Fruit fly (Drosophila melanogaster) whole organism, pupa: ENCODE results near the gene Gbs-70E.

Experiments
- CG10348 ChIP-seq: fragments of 200-800 bp; sonication (Bioruptor generic); IDR thresholded peaks from 2 replicates; pipeline ENCODE4 v1.3.6; 2022; ENCODE audit warnings: missing biosample characterization, missing genetic modification characterization
- CG12605 ChIP-seq: fragments of 200-800 bp; sonication (Bioruptor generic); IDR thresholded peaks from 2 replicates; pipeline ENCODE4 v1.3.6; 2022; ENCODE audit warnings: missing biosample characterization, missing genetic modification characterization
- CG13204 ChIP-seq: fragments of 200-800 bp; sonication (Bioruptor generic); optimal IDR thresholded peaks from 2 replicates; lab custom pipeline; 2018; ENCODE audit warnings: missing biosample characterization, mild to moderate bottlenecking, missing genetic modification characterization, moderate library complexity
- CG14655 ChIP-seq: fragments of 200-800 bp; sonication (Bioruptor generic); optimal IDR thresholded peaks from 3 replicates; lab custom pipeline; 2017; ENCODE audit warnings: mild to moderate bottlenecking, missing biosample characterization, missing genetic modification reagents, missing genetic modification characterization
- CG15710 ChIP-seq: fragments of 200-800 bp; sonication (Bioruptor generic); optimal IDR thresholded peaks from 2 replicates; lab custom pipeline; 2018; ENCODE audit warnings: missing biosample characterization, mild to moderate bottlenecking, missing genetic modification characterization, moderate library complexity
- CG17806 ChIP-seq: fragments of 200-800 bp; sonication (Bioruptor generic); optimal IDR thresholded peaks from 2 replicates; lab custom pipeline; 2018; ENCODE audit warnings: missing biosample characterization, mild to moderate bottlenecking, missing genetic modification characterization, moderate library complexity
- CG32121 ChIP-seq: fragments of 200-800 bp; sonication (Bioruptor generic); IDR thresholded peaks from 2 replicates; pipeline ENCODE4 v1.3.6; 2022; ENCODE audit warnings: missing biosample characterization, missing genetic modification characterization
- CG34367 ChIP-seq: fragments of 200-800 bp; sonication (Bioruptor generic); optimal IDR thresholded peaks from 2 replicates; lab custom pipeline; 2018; ENCODE audit warnings: missing biosample characterization, mild to moderate bottlenecking, missing genetic modification characterization
- CG4496 ChIP-seq: fragments of 200-800 bp; sonication (Bioruptor generic); IDR thresholded peaks from 3 replicates; pipeline ENCODE4 v1.3.6; 2022; ENCODE audit warnings: missing biosample characterization, missing genetic modification characterization
- CG8159 ChIP-seq: fragments of 200-800 bp; sonication (Bioruptor generic); optimal IDR thresholded peaks from 3 replicates; lab custom pipeline; 2018; ENCODE audit warnings: missing biosample characterization, mild to moderate bottlenecking, missing genetic modification characterization, moderate library complexity
- CG8301 ChIP-seq: fragments of 200-800 bp; sonication (Bioruptor generic); optimal IDR thresholded peaks from 2 replicates; lab custom pipeline; 2018; ENCODE audit warnings: missing biosample characterization, mild to moderate bottlenecking, missing genetic modification characterization
- CG9948 ChIP-seq: fragments of 200-800 bp; sonication (Bioruptor generic); optimal IDR thresholded peaks from 2 replicates; lab custom pipeline; 2018; ENCODE audit warnings: missing biosample characterization, mild to moderate bottlenecking, missing genetic modification characterization, moderate library complexity
- D1 ChIP-seq: fragments of 200-800 bp; sonication (Bioruptor generic); optimal IDR thresholded peaks from 2 replicates; lab custom pipeline; 2018; ENCODE audit warnings: missing biosample characterization, mild to moderate bottlenecking, missing genetic modification characterization, moderate library complexity
- EcR ChIP-seq: fragments of 200-800 bp; sonication (Bioruptor generic); optimal IDR thresholded peaks from 3 replicates; lab custom pipeline; 2019; ENCODE audit warnings: missing biosample characterization, missing genetic modification characterization, mild to moderate bottlenecking, moderate library complexity, missing genetic modification reagents
- Ets98B ChIP-seq: fragments of 200-800 bp; sonication (Bioruptor generic); IDR thresholded peaks from 2 replicates; pipeline ENCODE4 v1.3.6; 2022; ENCODE audit warnings: missing biosample characterization, missing genetic modification characterization
- Pif1A ChIP-seq: fragments of 200-800 bp; sonication (Bioruptor generic); optimal IDR thresholded peaks from 3 replicates; lab custom pipeline; 2016; ENCODE audit warnings: missing biosample characterization, missing genetic modification characterization
- Pif1B ChIP-seq: fragments of 200-800 bp; sonication (Bioruptor generic); optimal IDR thresholded peaks from 3 replicates; lab custom pipeline; 2016; ENCODE audit warnings: missing biosample characterization, missing genetic modification characterization
- Snoo ChIP-seq: fragments of 200-800 bp; sonication (Bioruptor generic); optimal IDR thresholded peaks from 3 replicates; lab custom pipeline; 2017; ENCODE audit warnings: missing biosample characterization, mild to moderate bottlenecking, missing genetic modification characterization, inconsistent platforms
- fd96Ca ChIP-seq: fragments of 200-800 bp; sonication (Bioruptor generic); IDR thresholded peaks from 3 replicates; pipeline ENCODE4 v1.3.6; 2022; ENCODE audit warnings: missing biosample characterization, missing genetic modification characterization
- gl ChIP-seq: fragments of 200-800 bp; sonication (Bioruptor generic); optimal IDR thresholded peaks from 2 replicates; lab custom pipeline; 2018; ENCODE audit warnings: missing biosample characterization, mild to moderate bottlenecking, missing genetic modification characterization
- rn ChIP-seq: fragments of 200-800 bp; sonication (Bioruptor generic); IDR thresholded peaks from 2 replicates; pipeline ENCODE4 v1.3.6; 2022; ENCODE audit warnings: missing biosample characterization, missing genetic modification characterization

The Gbs-70E gene

dm6 chr3L:14558947-14559509 lies 8.3 kb upstream of the Gbs-70E start:
- TF ChIP-seq CG15710 (tag; lab: Kevin White, UChicago) (no peak), CG8301 (tag; lab: Kevin White, UChicago) (no peak), CG9948 (tag; lab: Kevin White, UChicago) (no peak), CG8159 (tag; lab: Kevin White, UChicago) (no peak), fd96Ca (no peak), CG17806 (tag; lab: Kevin White, UChicago) (no peak), Ets98B (no peak), CG4496 (GFP tag; lab: Robert Waterston, UW) (no peak), CG10348 (GFP tag; lab: Robert Waterston, UW) (no peak), EcR (GFP tag; lab: Kevin White, UChicago) (no peak), CG34367 (tag; lab: Kevin White, UChicago) (no peak)

dm6 chr3L:14558018-14558417 lies 7.2 kb upstream of the Gbs-70E start:
- TF ChIP-seq CG32121 (GFP tag; lab: Robert Waterston, UW) (no peak), Snoo (tag; lab: Kevin White, UChicago) (no peak), Ets98B (no peak), CG17806 (tag; lab: Kevin White, UChicago) (no peak), CG4496 (GFP tag; lab: Robert Waterston, UW) (no peak), CG15710 (tag; lab: Kevin White, UChicago) (no peak)

- peak; percentile 23 for TF ChIP-seq CG17806 (tag; lab: Kevin White, UChicago)
- no peak for TF ChIP-seq Snoo (tag; lab: Kevin White, UChicago)
- TF ChIP-seq CG14655 = no peak
- no peak for TF ChIP-seq Pif1A
- peak; percentile 28 for TF ChIP-seq CG8159 (tag; lab: Kevin White, UChicago)
- no peak for TF ChIP-seq CG32121 (GFP tag; lab: Robert Waterston, UW)
- no peak for TF ChIP-seq fd96Ca
- no peak for TF ChIP-seq gl (tag; lab: Kevin White, UChicago)
- no peak for TF ChIP-seq CG8301 (tag; lab: Kevin White, UChicago)
- no peak for TF ChIP-seq EcR (GFP tag; lab: Kevin White, UChicago)
- TF ChIP-seq Ets98B = no peak
- no peak for TF ChIP-seq CG15710 (tag; lab: Kevin White, UChicago)
Observed at dm6 chr3L:14556774-14557741, 6.3 kb upstream of the Gbs-70E start.

dm6 chr3L:14556177-14556576 lies 5.4 kb upstream of the Gbs-70E start:
- peak; percentile 7 for TF ChIP-seq D1 (tag; lab: Kevin White, UChicago)
- TF ChIP-seq CG9948 (tag; lab: Kevin White, UChicago) = no peak
- TF ChIP-seq EcR (GFP tag; lab: Kevin White, UChicago) = peak; percentile 79
- TF ChIP-seq CG12605 = 0 out of 2 replicates have a peak, but pooled peaks have one; percentile 16
- 0 out of 2 replicates have a peak, but pooled peaks have one; percentile 4 for TF ChIP-seq CG32121 (GFP tag; lab: Robert Waterston, UW)
- no peak for TF ChIP-seq Pif1A
- TF ChIP-seq CG13204 = peak; percentile 9

dm6 chr3L:14555052-14555451 lies 4.3 kb upstream of the Gbs-70E start:
- TF ChIP-seq CG13204 (peak; percentile 2), Pif1A (no peak), rn (GFP tag; lab: Robert Waterston, UW) (no peak)

- no peak for TF ChIP-seq CG10348 (GFP tag; lab: Robert Waterston, UW)
- no peak for TF ChIP-seq gl (tag; lab: Kevin White, UChicago)
- no peak for TF ChIP-seq D1 (tag; lab: Kevin White, UChicago)
- TF ChIP-seq rn (GFP tag; lab: Robert Waterston, UW) = no peak
- TF ChIP-seq CG9948 (tag; lab: Kevin White, UChicago) = no peak
- TF ChIP-seq CG32121 (GFP tag; lab: Robert Waterston, UW) = no peak
- no peak for TF ChIP-seq CG34367 (tag; lab: Kevin White, UChicago)
- no peak for TF ChIP-seq CG8159 (tag; lab: Kevin White, UChicago)
- TF ChIP-seq CG14655 = no peak
- TF ChIP-seq Snoo (tag; lab: Kevin White, UChicago) = no peak
- no peak for TF ChIP-seq fd96Ca
- no peak for TF ChIP-seq EcR (GFP tag; lab: Kevin White, UChicago)
- TF ChIP-seq CG13204 = no peak
- TF ChIP-seq CG17806 (tag; lab: Kevin White, UChicago) = no peak
- TF ChIP-seq, all 21 proteins: peak for 0
Observed at dm6 chr3L:14553891-14554303, 3.1 kb upstream of the Gbs-70E start.

dm6 chr3L:14552925-14553239 lies 2.1 kb upstream of the Gbs-70E start:
- TF ChIP-seq CG13204 = peak; percentile 92
- TF ChIP-seq CG9948 (tag; lab: Kevin White, UChicago) = peak; percentile 98
- peak; percentile 98 for TF ChIP-seq CG15710 (tag; lab: Kevin White, UChicago)
- peak; percentile 94 for TF ChIP-seq CG8301 (tag; lab: Kevin White, UChicago)
- TF ChIP-seq CG8159 (tag; lab: Kevin White, UChicago) = peak; percentile 98
- TF ChIP-seq CG17806 (tag; lab: Kevin White, UChicago) = peak; percentile 98
- TF ChIP-seq Pif1A = peak; percentile 97
- TF ChIP-seq Snoo (tag; lab: Kevin White, UChicago) = peak; percentile 68
- TF ChIP-seq D1 (tag; lab: Kevin White, UChicago) = peak; percentile 83
- TF ChIP-seq Ets98B = peak; percentile 93
- TF ChIP-seq CG14655 = peak; percentile 97
- TF ChIP-seq CG12605 = peak; percentile 89
- TF ChIP-seq rn (GFP tag; lab: Robert Waterston, UW) = peak; percentile 89
- TF ChIP-seq fd96Ca = no peak; the same call in none of the 3 replicates
- TF ChIP-seq CG10348 (GFP tag; lab: Robert Waterston, UW) = peak; percentile 64; the same call in 1 of the 2 replicates
- peak; percentile 73 for TF ChIP-seq EcR (GFP tag; lab: Kevin White, UChicago)
- TF ChIP-seq Pif1B (GFP tag; lab: Kevin White, UChicago) = peak; percentile 96
- TF ChIP-seq CG4496 (GFP tag; lab: Robert Waterston, UW) = peak; percentile 97
- peak; percentile 97 for TF ChIP-seq gl (tag; lab: Kevin White, UChicago)
- TF ChIP-seq CG34367 (tag; lab: Kevin White, UChicago) = peak; percentile 98
- TF ChIP-seq CG32121 (GFP tag; lab: Robert Waterston, UW) = peak; percentile 86
